Fruit fly (Drosophila melanogaster): ENCODE data around the gene CG33764.

CG33764 gene

dm6 chr3L:4262384-4262783, 4.9 kb downstream of the CG33764 start, which contains the start of the genes CG11586 and VhaM9.7-a (continued):
- TF ChIP-seq CG11093 (GFP tag; IDR thresholded peaks at IDR 0.05) (no peak), CG17186 (GFP tag; optimal IDR thresholded peaks at IDR 0.05) (no peak), CG10462 (GFP tag; optimal IDR thresholded peaks at IDR 0.05) (peak; percentile 31), kni (GFP tag; optimal IDR thresholded peaks at IDR 0.05) (no peak), Dref (GFP tag; IDR thresholded peaks at IDR 0.05) (peak; percentile 75), CG11456 (GFP tag; IDR thresholded peaks at IDR 0.05) (no peak), CG8765 (GFP tag; IDR thresholded peaks at IDR 0.05) (no peak), CG3407 (GFP tag; optimal IDR thresholded peaks at IDR 0.05) (no peak), cas (GFP tag; IDR thresholded peaks at IDR 0.05) (no peak), amos (GFP tag; IDR thresholded peaks at IDR 0.05; ENCODE audit: partially characterized antibody) (peak; percentile 41; the same call in 1 of the 2 replicates), CkIIα-i1 (GFP tag; IDR thresholded peaks at IDR 0.05) (no peak), CG17612 (GFP tag; IDR thresholded peaks at IDR 0.05) (no peak), exex (tag; optimal IDR thresholded peaks at IDR 0.05) (no peak), Hand (GFP tag; optimal IDR thresholded peaks at IDR 0.05) (no peak), CG12236 (GFP tag; optimal IDR thresholded peaks at IDR 0.05) (no peak), so (GFP tag; IDR thresholded peaks at IDR 0.05) (no peak), CG17385 (GFP tag; optimal IDR thresholded peaks at IDR 0.05) (no peak), slou (GFP tag; optimal IDR thresholded peaks at IDR 0.05) (peak; percentile 20), eyg (GFP tag; optimal IDR thresholded peaks at IDR 0.05) (no peak), CG2116 (GFP tag; optimal IDR thresholded peaks at IDR 0.05) (peak; percentile 88), vvl (GFP tag; IDR thresholded peaks at IDR 0.05) (no peak), shn (GFP tag; optimal IDR thresholded peaks at IDR 0.05) (no peak), CG7372 (GFP tag; IDR thresholded peaks at IDR 0.05) (no peak), klu (GFP tag; IDR thresholded peaks at IDR 0.05) (no peak), CG10431 (GFP tag; optimal IDR thresholded peaks at IDR 0.05) (peak; percentile 4), CG30403 (GFP tag; optimal IDR thresholded peaks at IDR 0.05) (peak; percentile 6), CG14965 (GFP tag; optimal IDR thresholded peaks at IDR 0.05; ENCODE audit: borderline replicate concordance) (no peak), CG4282 (GFP tag; optimal IDR thresholded peaks at IDR 0.05) (no peak), disco-r (GFP tag; optimal IDR thresholded peaks at IDR 0.05) (no peak), CG18764 (GFP tag; optimal IDR thresholded peaks at IDR 0.05) (peak; percentile 2), CG33557 (GFP tag; optimal IDR thresholded peaks at IDR 0.05) (no peak), Six4 (GFP tag; optimal IDR thresholded peaks at IDR 0.05) (no peak), CG42726 (GFP tag; IDR thresholded peaks at IDR 0.05; ENCODE audit: partially characterized antibody) (no peak), Blimp-1 (GFP tag; optimal IDR thresholded peaks at IDR 0.05) (peak; percentile 24), CG31388 (GFP tag; optimal IDR thresholded peaks at IDR 0.05) (peak; percentile 13), ATbp (GFP tag; optimal IDR thresholded peaks at IDR 0.05) (no peak), MTF-1 (GFP tag; optimal IDR thresholded peaks at IDR 0.05; ENCODE audit: borderline replicate concordance) (no peak), CG8944 (GFP tag; optimal IDR thresholded peaks at IDR 0.05) (no peak), CG8388 (GFP tag; optimal IDR thresholded peaks at IDR 0.05) (peak; percentile 20), Dek (tag; optimal IDR thresholded peaks at IDR 0.05) (no peak), CG10209 (GFP tag; optimal IDR thresholded peaks at IDR 0.05) (no peak), h (optimal IDR thresholded peaks at IDR 0.05) (no peak), Usf (GFP tag; optimal IDR thresholded peaks at IDR 0.05) (no peak), zen (tag; optimal IDR thresholded peaks at IDR 0.05) (no peak), trem (tag; optimal IDR thresholded peaks at IDR 0.05) (peak; percentile 99), sisA (GFP tag; IDR thresholded peaks at IDR 0.05) (no peak), dmrt99B (tag; optimal IDR thresholded peaks at IDR 0.05) (no peak), CG2199 (GFP tag; IDR thresholded peaks at IDR 0.05) (no peak), gsb-n (tag; optimal IDR thresholded peaks at IDR 0.05) (peak; percentile 11), lov (optimal IDR thresholded peaks at IDR 0.05) (no peak), lov (GFP tag; IDR thresholded peaks at IDR 0.05) (no peak), pum (GFP tag; optimal IDR thresholded peaks at IDR 0.05) (no peak)
